Fruit fly (Drosophila melanogaster): ENCODE measurements around the gene Rassf.

Rassf gene

dm6 chr3R:23074480-23074879 lies 43.3 kb downstream of the Rassf start:
- TF ChIP-seq CG8301 (tag; optimal IDR thresholded peaks at IDR 0.05) (no peak), Pif1A (GFP tag; optimal IDR thresholded peaks at IDR 0.05) (no peak), CG17806 (tag; optimal IDR thresholded peaks at IDR 0.05) (no peak), fd96Ca (GFP tag; IDR thresholded peaks at IDR 0.05) (no peak), CG4496 (GFP tag; IDR thresholded peaks at IDR 0.05) (no peak), CG9948 (tag; optimal IDR thresholded peaks at IDR 0.05) (no peak), CG32121 (GFP tag; IDR thresholded peaks at IDR 0.05) (no peak), gl (tag; optimal IDR thresholded peaks at IDR 0.05) (no peak), CG8159 (tag; optimal IDR thresholded peaks at IDR 0.05) (no peak), CG34367 (tag; optimal IDR thresholded peaks at IDR 0.05) (no peak), CG14655 (GFP tag; optimal IDR thresholded peaks at IDR 0.05) (no peak), Pif1B (GFP tag; optimal IDR thresholded peaks at IDR 0.05) (no peak), Snoo (tag; optimal IDR thresholded peaks at IDR 0.05) (no peak), EcR (GFP tag; optimal IDR thresholded peaks at IDR 0.05) (no peak)

- TF ChIP-seq CG8301 (tag; optimal IDR thresholded peaks at IDR 0.05) (no peak), CG34367 (tag; optimal IDR thresholded peaks at IDR 0.05) (no peak), CG4496 (GFP tag; IDR thresholded peaks at IDR 0.05) (no peak), CG14655 (GFP tag; optimal IDR thresholded peaks at IDR 0.05) (no peak), CG12605 (GFP tag; IDR thresholded peaks at IDR 0.05) (no peak), CG10348 (GFP tag; IDR thresholded peaks at IDR 0.05) (no peak), CG13204 (GFP tag; optimal IDR thresholded peaks at IDR 0.05) (no peak), CG17806 (tag; optimal IDR thresholded peaks at IDR 0.05) (no peak), EcR (GFP tag; optimal IDR thresholded peaks at IDR 0.05) (no peak), Snoo (tag; optimal IDR thresholded peaks at IDR 0.05) (no peak), fd96Ca (GFP tag; IDR thresholded peaks at IDR 0.05) (no peak), CG9948 (tag; optimal IDR thresholded peaks at IDR 0.05) (no peak), D1 (tag; optimal IDR thresholded peaks at IDR 0.05) (no peak), rn (GFP tag; IDR thresholded peaks at IDR 0.05) (no peak), CG8159 (tag; optimal IDR thresholded peaks at IDR 0.05) (no peak), Pif1B (GFP tag; optimal IDR thresholded peaks at IDR 0.05) (no peak), Ets98B (GFP tag; IDR thresholded peaks at IDR 0.05) (no peak), gl (tag; optimal IDR thresholded peaks at IDR 0.05) (no peak), CG15710 (tag; optimal IDR thresholded peaks at IDR 0.05) (no peak), CG32121 (GFP tag; IDR thresholded peaks at IDR 0.05) (no peak)
Observed at dm6 chr3R:23067209-23067826, 50.4 kb downstream of the Rassf start, which contains the start of gene CG17111. Gene CG17111 (minus strand): TSS chr3R:23067259.

Data from whole organism, pupa.